Worm (Caenorhabditis elegans) whole organism, young adult: Measurements from ENCODE around the gene T24D5.6.
A peak's percentile ranks its signal among the peaks of the same experiment; 100 is the strongest.

Source experiments
- B0035.1 ChIP-seq: sonication (generic microtip); optimal IDR thresholded peaks from 2 replicates; lab custom pipeline; 2016; ENCODE audit warnings: missing genetic modification characterization, mild to moderate bottlenecking, missing compliant biosample characterization, missing genotype, missing genetic modification reagents
- C06A6.2 ChIP-seq: fragments of 200-800 bp; sonication (Bioruptor generic); conservative IDR thresholded peaks from 2 replicates; pipeline ENCODE4 v1.3.6; 2022; ENCODE audit warnings: missing genetic modification characterization, missing compliant biosample characterization
- C17E4.6 ChIP-seq: fragments of 200-800 bp; sonication (Bioruptor generic); IDR thresholded peaks from 2 replicates; pipeline ENCODE4 v1.3.6; 2022; ENCODE audit warnings: missing genetic modification reagents, missing genetic modification characterization, missing compliant biosample characterization
- D2030.7 ChIP-seq: fragments of 200-800 bp; sonication (Bioruptor generic); IDR thresholded peaks from 2 replicates; pipeline ENCODE4 v1.3.6; 2022; ENCODE audit warnings: missing genetic modification reagents, missing genetic modification characterization, missing compliant biosample characterization
- F22D6.2 ChIP-seq: sonication (generic microtip); optimal IDR thresholded peaks from 2 replicates; lab custom pipeline; 2016; ENCODE audit warnings: mild to moderate bottlenecking, missing genetic modification characterization, missing compliant biosample characterization
- F37B4.10 ChIP-seq: fragments of 200-800 bp; sonication (Bioruptor generic); IDR thresholded peaks from 2 replicates; pipeline ENCODE4 v1.3.6; 2022; ENCODE audit warnings: missing genetic modification characterization, missing compliant biosample characterization
- F49E8.2 ChIP-seq: sonication (generic microtip); optimal IDR thresholded peaks from 3 replicates; lab custom pipeline; 2017; ENCODE audit warnings: missing genetic modification characterization, mild to moderate bottlenecking, missing compliant biosample characterization, antibody characterized with exemption, moderate library complexity; ENCODE audit not compliant: insufficient read depth
- F52B5.7 ChIP-seq: sonication (generic microtip); optimal IDR thresholded peaks from 2 replicates; lab custom pipeline; 2016; ENCODE audit warnings: mild to moderate bottlenecking, missing genetic modification characterization, missing compliant biosample characterization
- K11D2.4 ChIP-seq: fragments of 200-800 bp; sonication (Bioruptor generic); IDR thresholded peaks from 2 replicates; pipeline ENCODE4 v1.3.6; 2022; ENCODE audit warnings: missing genetic modification reagents, missing genetic modification characterization, missing compliant biosample characterization
- T26A5.8 ChIP-seq: sonication (generic microtip); optimal IDR thresholded peaks from 2 replicates; lab custom pipeline; 2016; ENCODE audit warnings: missing genetic modification characterization, missing compliant biosample characterization
- Y95B8A.8 ChIP-seq: fragments of 200-800 bp; sonication (Bioruptor generic); IDR thresholded peaks from 2 replicates; pipeline ENCODE4 v1.3.6; 2022; ENCODE audit warnings: missing genetic modification reagents, missing genetic modification characterization, missing compliant biosample characterization
- ama-1 ChIP-seq, 3 experiments: fragments of 150-350 bp in 1 of 3; sonication (generic microtip) in 2 of 3; optimal IDR thresholded peaks; 2 replicates each; lab custom pipeline; 2014 to 2018; ENCODE audit warnings: missing biosample characterization in 2 of 3, missing genetic modification characterization in 2 of 3, missing genetic modification reagents in 2 of 3
- attf-3 ChIP-seq: fragments of 200-800 bp; sonication (Bioruptor generic); conservative IDR thresholded peaks from 2 replicates; pipeline ENCODE4 v1.3.6; 2022; ENCODE audit warnings: missing genetic modification reagents, missing genetic modification characterization, missing compliant biosample characterization
- attf-6 ChIP-seq: fragments of 200-800 bp; sonication (Bioruptor generic); IDR thresholded peaks from 2 replicates; pipeline ENCODE4 v1.3.6; 2022; ENCODE audit warnings: missing genetic modification reagents, missing genetic modification characterization, missing compliant biosample characterization
- ccch-3 ChIP-seq: fragments of 200-800 bp; sonication (Bioruptor generic); optimal IDR thresholded peaks from 2 replicates; lab custom pipeline; 2018; ENCODE audit warnings: mild to moderate bottlenecking, missing genetic modification characterization, missing compliant biosample characterization
- ceh-100 ChIP-seq: fragments of 200-800 bp; sonication (Bioruptor generic); IDR thresholded peaks from 2 replicates; pipeline ENCODE4 v1.3.6; 2022; ENCODE audit warnings: missing genetic modification reagents, missing genetic modification characterization, missing compliant biosample characterization
- ceh-27 ChIP-seq: fragments of 200-800 bp; sonication (Bioruptor generic); optimal IDR thresholded peaks from 2 replicates; lab custom pipeline; 2018; ENCODE audit warnings: mild to moderate bottlenecking, missing genetic modification characterization, moderate library complexity, missing compliant biosample characterization
- ceh-79 ChIP-seq: sonication (generic microtip); optimal IDR thresholded peaks from 2 replicates; lab custom pipeline; 2017; ENCODE audit warnings: mild to moderate bottlenecking, missing genetic modification characterization, missing compliant biosample characterization
- chd-7 ChIP-seq: sonication (generic microtip); optimal IDR thresholded peaks from 2 replicates; lab custom pipeline; 2016; ENCODE audit warnings: mild to moderate bottlenecking, missing genetic modification characterization, moderate library complexity, missing compliant biosample characterization
- dpff-1 ChIP-seq: sonication (generic microtip); optimal IDR thresholded peaks from 2 replicates; lab custom pipeline; 2017; ENCODE audit warnings: mild to moderate bottlenecking, missing genetic modification characterization, missing compliant biosample characterization
- efl-1 ChIP-seq: fragments of 150-350 bp; optimal IDR thresholded peaks from 2 replicates; lab custom pipeline; 2014; ENCODE audit warnings: missing biosample characterization, missing genetic modification reagents, missing genetic modification characterization
- egl-44 ChIP-seq: fragments of 200-800 bp; sonication (Bioruptor generic); IDR thresholded peaks from 2 replicates; pipeline ENCODE4 v1.3.6; 2022; ENCODE audit warnings: missing genetic modification reagents, missing genetic modification characterization, missing compliant biosample characterization
- egrh-3 ChIP-seq: fragments of 200-800 bp; sonication (Bioruptor generic); IDR thresholded peaks from 2 replicates; pipeline ENCODE4 v1.3.6; 2022; ENCODE audit warnings: missing genetic modification reagents, missing genetic modification characterization, missing compliant biosample characterization
- gei-17 ChIP-seq: fragments of 200-800 bp; sonication (Bioruptor generic); optimal IDR thresholded peaks from 2 replicates; lab custom pipeline; 2018; ENCODE audit warnings: mild to moderate bottlenecking, missing genetic modification characterization, missing compliant biosample characterization
- hrde-1 ChIP-seq: sonication (generic microtip); optimal IDR thresholded peaks from 2 replicates; lab custom pipeline; 2016; ENCODE audit warnings: missing genetic modification characterization, mild to moderate bottlenecking, missing compliant biosample characterization, moderate library complexity, missing genotype, missing genetic modification reagents, borderline replicate concordance
- let-526 ChIP-seq: fragments of 200-800 bp; sonication (Bioruptor generic); IDR thresholded peaks from 2 replicates; pipeline ENCODE4 v1.3.6; 2022; ENCODE audit warnings: missing genetic modification reagents, missing genetic modification characterization, missing compliant biosample characterization
- let-607 ChIP-seq, 2 experiments: fragments of 200-800 bp in 1 of 2; sonication (Bioruptor generic) in 1 of 2; sonication (generic microtip) in 1 of 2; optimal IDR thresholded peaks; 2 replicates each; lab custom pipeline; 2016 to 2018; ENCODE audit warnings: mild to moderate bottlenecking in 2 of 2, missing compliant biosample characterization in 2 of 2, missing genetic modification characterization in 2 of 2, moderate library complexity in 2 of 2, missing genotype in 1 of 2
- lin-40 ChIP-seq: sonication (generic microtip); optimal IDR thresholded peaks from 2 replicates; lab custom pipeline; 2016; ENCODE audit warnings: missing genetic modification characterization, mild to moderate bottlenecking, missing compliant biosample characterization, missing genotype, missing genetic modification reagents
- madf-3 ChIP-seq: fragments of 200-800 bp; sonication (Bioruptor generic); IDR thresholded peaks from 2 replicates; pipeline ENCODE4 v1.3.6; 2022; ENCODE audit warnings: missing genetic modification reagents, missing genetic modification characterization, missing compliant biosample characterization
- madf-6 ChIP-seq: fragments of 200-800 bp; sonication (Bioruptor generic); IDR thresholded peaks from 2 replicates; pipeline ENCODE4 v1.3.6; 2022; ENCODE audit warnings: missing genetic modification reagents, missing genetic modification characterization, missing compliant biosample characterization
- madf-8 ChIP-seq: fragments of 200-800 bp; sonication (Bioruptor generic); conservative IDR thresholded peaks from 2 replicates; pipeline ENCODE4 v1.3.6; 2022; ENCODE audit warnings: missing genetic modification reagents, missing genetic modification characterization, missing compliant biosample characterization
- mxl-1 ChIP-seq: sonication (generic microtip); optimal IDR thresholded peaks from 2 replicates; lab custom pipeline; 2016; ENCODE audit warnings: missing genetic modification characterization, missing compliant biosample characterization
- nhr-120 ChIP-seq: fragments of 200-800 bp; sonication (Bioruptor generic); IDR thresholded peaks from 2 replicates; pipeline ENCODE4 v1.3.6; 2022; ENCODE audit warnings: missing genetic modification characterization, missing compliant biosample characterization
- nhr-179 ChIP-seq: sonication (generic microtip); optimal IDR thresholded peaks from 2 replicates; lab custom pipeline; 2016; ENCODE audit warnings: mild to moderate bottlenecking, missing genetic modification characterization, missing compliant biosample characterization
- nhr-27 ChIP-seq: fragments of 200-800 bp; sonication (Bioruptor generic); optimal IDR thresholded peaks from 2 replicates; lab custom pipeline; 2018; ENCODE audit warnings: mild to moderate bottlenecking, missing genetic modification characterization, moderate library complexity, missing compliant biosample characterization
- rcor-1 ChIP-seq: fragments of 200-800 bp; sonication (Bioruptor generic); IDR thresholded peaks from 2 replicates; pipeline ENCODE4 v1.3.6; 2022; ENCODE audit warnings: missing genetic modification reagents, missing genetic modification characterization, missing compliant biosample characterization
- rec-8 ChIP-seq, 2 experiments: sonication (generic microtip); optimal IDR thresholded peaks; 2 replicates each; lab custom pipeline; 2016; ENCODE audit warnings: mild to moderate bottlenecking in 2 of 2, missing genetic modification characterization in 2 of 2, missing genetic modification reagents in 2 of 2, missing genotype in 2 of 2, missing biosample characterization in 1 of 2, missing compliant biosample characterization in 1 of 2, moderate library complexity in 1 of 2
- rpc-1 ChIP-seq, 2 experiments: fragments of 150-350 bp in 1 of 2; sonication (generic microtip) in 1 of 2; optimal IDR thresholded peaks; 2 replicates each; lab custom pipeline; 2014 to 2018; ENCODE audit warnings: missing biosample characterization in 1 of 2, missing genetic modification characterization in 1 of 2, missing genetic modification reagents in 1 of 2, missing genotype in 1 of 2
- sdz-38 ChIP-seq: sonication (generic microtip); optimal IDR thresholded peaks from 2 replicates; lab custom pipeline; 2016; ENCODE audit warnings: missing genotype, missing genetic modification characterization, missing compliant biosample characterization
- snpc-1.1 ChIP-seq: sonication (generic microtip); optimal IDR thresholded peaks from 2 replicates; lab custom pipeline; 2017; ENCODE audit warnings: missing genetic modification characterization, mild to moderate bottlenecking, missing compliant biosample characterization, antibody characterized with exemption, moderate library complexity, missing genotype, missing genetic modification reagents; ENCODE audit not compliant: insufficient read depth
- snpc-4 ChIP-seq, 5 experiments: fragments of 150-350 bp in 1 of 5; sonication (generic microtip) in 4 of 5; optimal IDR thresholded peaks; 2 replicates each; lab custom pipeline; 2014 to 2018; ENCODE audit warnings: missing genetic modification characterization in 5 of 5, missing biosample characterization in 3 of 5, antibody characterized with exemption in 2 of 5, mild to moderate bottlenecking in 2 of 5, missing compliant biosample characterization in 2 of 5, missing genotype in 2 of 5, moderate library complexity in 2 of 5, missing genetic modification reagents in 1 of 5
- somi-1 ChIP-seq: fragments of 200-800 bp; sonication (Bioruptor generic); optimal IDR thresholded peaks from 2 replicates; lab custom pipeline; 2018; ENCODE audit warnings: mild to moderate bottlenecking, missing genetic modification characterization, missing compliant biosample characterization
- tbp1 ChIP-seq: fragments of 200-800 bp; sonication (Bioruptor generic); optimal IDR thresholded peaks from 2 replicates; lab custom pipeline; 2018; ENCODE audit warnings: mild to moderate bottlenecking, missing genetic modification characterization, missing compliant biosample characterization
- zfh-2 ChIP-seq: fragments of 200-800 bp; sonication (Bioruptor generic); conservative IDR thresholded peaks from 2 replicates; pipeline ENCODE4 v1.3.6; 2022; ENCODE audit warnings: missing genetic modification reagents, missing genetic modification characterization, missing compliant biosample characterization
- ztf-22 ChIP-seq: fragments of 200-800 bp; sonication (Bioruptor generic); optimal IDR thresholded peaks from 2 replicates; lab custom pipeline; 2018; ENCODE audit warnings: mild to moderate bottlenecking, missing genetic modification characterization, moderate library complexity, missing compliant biosample characterization

Gene T24D5.6

ce11 chrX:12630556-12630955 is 27.1 kb downstream of the T24D5.6 start (continued):
- TF ChIP-seq snpc-4 (GFP tag; optimal IDR thresholded peaks at IDR 0.05; lab: Kevin White, UChicago) (no peak), snpc-4 (tag; optimal IDR thresholded peaks at IDR 0.05; lab: Kevin White, UChicago) (no peak), sdz-38 (tag; lab: Kevin White, UChicago) (no peak), C17E4.6 (GFP tag; lab: Robert Waterston, UW) (no peak), snpc-1.1 (tag; lab: Kevin White, UChicago) (no peak), rec-8 (tag; optimal IDR thresholded peaks at IDR 0.05; lab: Kevin White, UChicago) (no peak), ceh-79 (tag; lab: Kevin White, UChicago) (no peak), F37B4.10 (GFP tag; lab: Robert Waterston, UW) (no peak), F22D6.2 (tag; lab: Kevin White, UChicago) (no peak), nhr-27 (tag; lab: Kevin White, UChicago) (no peak), C06A6.2 (0 out of 2 replicates have a peak, but pooled peaks have one; percentile 29), T26A5.8 (tag; lab: Kevin White, UChicago) (no peak), K11D2.4 (GFP tag; lab: Robert Waterston, UW) (no peak), tbp1 (GFP tag; lab: Kevin White, UChicago) (peak; percentile 20), egl-44 (GFP tag; lab: Robert Waterston, UW) (0 out of 2 replicates have a peak, but pooled peaks have one; percentile 24), let-607 (tag; optimal IDR thresholded peaks at IDR 0.05; lab: Kevin White, UChicago) (no peak), efl-1 (no peak), zfh-2 (no peak; the same call in 1 of the 2 replicates), F52B5.7 (tag; lab: Kevin White, UChicago) (no peak), ceh-27 (no peak), madf-3 (GFP tag; lab: Robert Waterston, UW) (no peak), nhr-179 (tag; lab: Kevin White, UChicago) (no peak), chd-7 (no peak), hrde-1 (tag; lab: Kevin White, UChicago) (no peak), attf-3 (no peak), F49E8.2 (tag; lab: Kevin White, UChicago) (no peak), madf-8 (no peak), gei-17 (GFP tag; lab: Kevin White, UChicago) (no peak), ceh-100 (no peak), Y95B8A.8 (GFP tag; lab: Robert Waterston, UW) (0 out of 2 replicates have a peak, but pooled peaks have one; percentile 39), B0035.1 (tag; lab: Kevin White, UChicago) (no peak), ccch-3 (GFP tag; lab: Kevin White, UChicago) (no peak), attf-6 (GFP tag; lab: Robert Waterston, UW) (no peak), ama-1 (optimal IDR thresholded peaks at IDR 0.05; lab: Kevin White, UChicago) (no peak), ama-1 (GFP tag; optimal IDR thresholded peaks at IDR 0.05; lab: Kevin White, UChicago) (no peak), rcor-1 (GFP tag; lab: Robert Waterston, UW) (no peak), let-526 (GFP tag; lab: Robert Waterston, UW) (0 out of 2 replicates have a peak, but pooled peaks have one; percentile 63), dpff-1 (no peak), ztf-22 (GFP tag; lab: Kevin White, UChicago) (no peak), rpc-1 (optimal IDR thresholded peaks at IDR 0.05; lab: Kevin White, UChicago) (no peak), rpc-1 (tag; optimal IDR thresholded peaks at IDR 0.05; lab: Kevin White, UChicago) (no peak), D2030.7 (no peak), madf-6 (GFP tag; lab: Robert Waterston, UW) (no peak), nhr-120 (no peak), somi-1 (GFP tag; lab: Kevin White, UChicago) (no peak), mxl-1 (tag; lab: Kevin White, UChicago) (no peak), lin-40 (tag; lab: Kevin White, UChicago) (peak; percentile 36), egrh-3 (GFP tag; lab: Robert Waterston, UW) (no peak)
